Worm (Caenorhabditis elegans): ENCODE results near the gene C08B6.18.

- TF ChIP-seq Y55F3AM.14 (GFP tag; optimal IDR thresholded peaks at IDR 0.05): no peak
- no peak for TF ChIP-seq lin-13 (GFP tag; optimal IDR thresholded peaks at IDR 0.05)
- TF ChIP-seq unc-62 (GFP tag; optimal IDR thresholded peaks at IDR 0.05): no peak
- TF ChIP-seq unc-55 (GFP tag; optimal IDR thresholded peaks at IDR 0.05): no peak
- no peak for TF ChIP-seq aly-2 (tag; optimal IDR thresholded peaks at IDR 0.05)
- no peak for TF ChIP-seq egl-27 (tag; optimal IDR thresholded peaks at IDR 0.05)
These were observed 43.5 kb downstream of the C08B6.18 start, which contains the start of gene R04B5.7 for ce11 chrV:10090461-10090860.

Data from whole organism, L2 larva.